Worm (Caenorhabditis elegans): Measurements from ENCODE around the gene cyb-2.1.

- no peak for TF ChIP-seq lim-7 (GFP tag; IDR thresholded peaks at IDR 0.05)
- TF ChIP-seq nhr-76 (tag; optimal IDR thresholded peaks at IDR 0.05) = no peak
Observed at ce11 chrIV:11030893-11031292, 45.1 kb downstream of the cyb-2.1 start, which contains the start of gene hrg-4.
